Fruit fly (Drosophila melanogaster) whole organism, larva: Measurements from ENCODE around the gene His3.3A.

ENCODE experiments used
- noc ChIP-seq: fragments of 200-800 bp; sonication (Bioruptor generic); optimal IDR thresholded peaks from 3 replicates; lab custom pipeline; 2019; ENCODE audit warnings: missing biosample characterization, mild to moderate bottlenecking, missing genetic modification characterization, moderate library complexity

The His3.3A gene

DNA sequence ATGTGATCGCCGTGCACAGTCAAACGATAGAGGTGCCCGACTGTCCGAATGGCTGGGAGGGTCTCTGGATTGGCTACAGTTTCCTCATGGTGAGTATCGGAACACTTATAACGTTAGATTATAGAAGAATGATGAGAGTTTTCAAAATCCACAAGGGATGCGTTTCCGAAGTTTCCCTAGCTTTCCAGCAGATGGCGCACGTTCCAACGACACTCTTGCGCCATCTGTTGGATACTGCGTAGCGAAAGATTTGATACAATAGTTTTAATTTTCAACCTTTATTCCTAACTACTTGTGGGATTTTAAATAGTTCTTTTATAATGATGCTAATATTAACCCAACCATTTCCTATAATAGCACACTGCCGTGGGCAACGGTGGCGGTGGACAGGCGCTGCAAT lies 18.7 kb upstream of the His3.3A start:
- no peak for TF ChIP-seq noc (tag; lab: Kevin White, UChicago)

DNA sequence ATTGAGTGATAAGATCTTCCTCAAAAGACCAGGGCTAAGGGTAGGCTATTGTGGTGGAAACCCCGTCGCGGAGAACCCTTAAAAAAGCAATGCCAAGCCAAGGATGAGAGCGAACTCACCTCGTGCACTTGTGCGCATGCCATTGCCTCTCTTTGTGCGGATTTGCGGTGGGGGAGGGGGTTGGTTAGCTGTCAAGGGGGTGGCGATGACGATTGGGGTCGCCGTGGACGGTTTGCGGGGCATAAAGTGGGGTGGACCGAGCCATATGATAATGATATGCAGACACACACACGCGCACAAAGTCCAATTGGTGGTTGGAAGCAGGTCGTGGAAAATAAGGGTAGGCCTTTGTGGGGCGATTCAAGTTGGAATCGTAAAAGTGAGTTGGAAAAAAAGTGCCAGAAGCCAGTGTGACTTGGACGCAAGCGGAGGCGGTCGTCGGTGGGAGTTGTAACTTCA lies 17.4 kb upstream of the His3.3A start, which contains the start of the genes CG14042 and SP555:
Gene CG14042 (plus strand): TSS at position 308 of the 459 bp plus-strand sequence.
Gene SP555 (plus strand): TSS at position 308 of the 459 bp plus-strand sequence.
- TF ChIP-seq noc (tag; lab: Kevin White, UChicago): no peak

DNA sequence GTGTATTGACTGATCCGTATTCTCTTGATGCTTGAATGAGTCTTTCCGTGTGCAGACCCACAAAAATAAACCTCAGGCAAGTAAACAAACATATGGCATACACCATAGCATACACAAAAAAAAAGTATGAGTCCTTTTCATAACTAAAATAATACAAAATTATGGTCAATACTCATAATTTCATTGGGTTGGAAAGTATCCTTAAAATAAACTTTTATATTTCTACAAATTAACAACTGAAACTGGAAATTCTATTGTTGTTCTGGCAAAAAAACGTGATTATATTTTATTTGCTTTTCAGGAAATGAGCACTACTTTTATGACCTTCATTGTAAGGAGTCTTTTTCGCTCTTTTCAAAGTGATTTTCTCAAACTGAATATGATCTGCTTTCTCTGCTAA lies 12.8 kb upstream of the His3.3A start:
- peak; percentile 61 for TF ChIP-seq noc (tag; lab: Kevin White, UChicago)

DNA sequence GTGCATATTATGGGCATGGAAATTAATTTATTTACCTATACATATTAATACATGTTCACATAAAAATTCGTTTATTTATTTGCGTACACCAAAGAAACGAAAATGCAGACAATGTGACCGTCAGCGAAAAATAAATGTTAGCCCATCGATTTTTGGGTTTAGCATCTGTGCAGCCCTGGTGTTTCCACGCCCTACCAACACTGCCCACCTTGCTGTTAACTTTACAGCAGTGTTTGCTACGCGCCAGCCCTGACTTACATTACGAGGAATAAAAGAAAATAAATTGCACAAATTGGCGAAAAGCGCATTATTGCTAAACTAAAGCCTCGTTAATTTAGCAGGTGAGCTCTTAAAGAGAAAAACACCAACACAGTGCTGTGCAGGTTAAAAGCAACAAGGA lies 11.8 kb upstream of the His3.3A start, which contains the start of the genes CG33995, CG44000 and CG44001:
Gene CG33995 (plus strand): TSS at position 228 of the 400 bp plus-strand sequence.
Gene CG44000 (plus strand): TSS at position 228 of the 400 bp plus-strand sequence.
Gene CG44001 (plus strand): TSS at position 228 of the 400 bp plus-strand sequence.
- peak; percentile 12 for TF ChIP-seq noc (tag; lab: Kevin White, UChicago)

dm6 chr2L:5043495-5044146 lies 11.2 kb upstream of the His3.3A start:
- peak; percentile 37 for TF ChIP-seq noc (tag; lab: Kevin White, UChicago)

- TF ChIP-seq noc (tag; lab: Kevin White, UChicago): peak; percentile 8
Observed at dm6 chr2L:5044361-5044891, 10.4 kb upstream of the His3.3A start, which contains the start of gene CG31650. CG31650 (minus strand) TSS chr2L:5044712.

DNA sequence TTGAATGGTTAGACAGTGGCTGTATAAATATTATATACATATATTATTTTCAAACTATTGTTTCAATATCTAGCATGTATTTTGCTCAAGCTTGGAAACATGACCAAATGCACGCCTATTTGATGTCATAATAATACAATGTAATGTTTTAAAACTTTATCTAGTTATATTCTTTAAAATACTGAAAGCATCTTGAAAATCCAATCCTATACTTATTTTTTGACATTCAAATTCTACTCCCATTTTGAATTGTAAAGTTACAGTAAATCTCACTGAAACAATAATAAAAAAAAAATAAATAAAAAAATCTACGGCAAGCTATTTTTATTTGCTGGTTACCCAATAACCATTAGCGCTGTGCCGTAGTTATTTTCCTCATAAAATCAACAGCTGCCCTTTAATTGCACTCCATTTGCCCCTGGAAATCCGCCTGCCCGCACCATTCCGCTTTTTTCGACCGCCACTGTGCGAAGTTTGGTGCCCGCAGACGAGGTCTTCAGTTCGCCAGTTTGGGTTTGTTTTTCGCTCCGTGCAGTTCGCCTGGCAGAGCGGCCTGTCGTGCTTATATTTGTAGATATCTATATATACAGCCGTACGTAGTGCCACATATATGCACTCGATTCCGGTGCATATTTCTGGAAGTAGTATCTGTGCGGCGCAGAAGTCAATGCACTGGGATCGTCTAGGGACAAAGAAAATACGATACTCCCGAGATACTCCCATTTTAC lies 9.8 kb upstream of the His3.3A start:
- no peak for TF ChIP-seq noc (tag; lab: Kevin White, UChicago)

dm6 chr2L:5046261-5046660 lies 8.6 kb upstream of the His3.3A start:
- no peak for TF ChIP-seq noc (tag; lab: Kevin White, UChicago)

DNA sequence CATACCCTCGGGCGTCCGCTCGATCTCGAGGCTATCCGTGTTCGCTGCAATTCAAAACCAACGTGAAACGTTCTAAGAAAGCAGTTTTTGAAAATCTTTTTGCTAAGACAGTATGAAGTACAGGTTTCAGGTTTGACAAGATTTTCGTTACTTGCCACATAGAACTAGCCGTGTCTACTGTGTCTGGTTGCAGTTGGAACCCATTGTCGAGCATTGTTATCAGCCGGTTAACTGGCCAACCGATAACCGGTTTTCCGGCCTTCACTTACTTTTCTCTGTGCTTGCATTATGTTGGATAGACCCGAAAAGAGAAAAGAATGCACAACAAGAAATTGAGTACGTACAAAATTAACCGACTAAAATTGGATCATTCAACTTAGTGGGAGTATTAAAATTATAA lies 4.9 kb upstream of the His3.3A start:
- TF ChIP-seq noc (tag; lab: Kevin White, UChicago): no peak

DNA sequence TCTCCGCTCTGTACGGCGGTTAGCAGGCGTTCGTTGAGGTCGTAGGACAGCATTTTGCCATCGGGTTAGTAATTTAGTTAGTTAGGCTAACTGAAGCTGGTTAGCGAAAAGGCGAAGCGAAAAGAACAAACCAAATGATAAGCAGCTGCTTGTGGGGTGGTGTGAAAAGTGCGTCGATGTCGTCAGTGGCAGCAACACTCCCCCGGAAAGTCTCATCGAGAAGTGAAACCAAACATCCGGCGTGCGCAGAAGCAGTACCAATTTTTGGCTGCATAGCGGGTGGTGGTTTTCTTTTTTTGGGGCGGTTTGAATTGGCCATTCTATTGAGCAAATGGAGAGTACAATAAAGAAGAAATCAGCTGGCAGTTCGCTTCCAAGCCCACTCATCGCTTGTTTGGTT lies 4.0 kb upstream of the His3.3A start, which contains the start of gene CG9121:
Gene CG9121 (minus strand): TSS at position 238 of the 400 bp plus-strand sequence.
- no peak for TF ChIP-seq noc (tag; lab: Kevin White, UChicago)

DNA sequence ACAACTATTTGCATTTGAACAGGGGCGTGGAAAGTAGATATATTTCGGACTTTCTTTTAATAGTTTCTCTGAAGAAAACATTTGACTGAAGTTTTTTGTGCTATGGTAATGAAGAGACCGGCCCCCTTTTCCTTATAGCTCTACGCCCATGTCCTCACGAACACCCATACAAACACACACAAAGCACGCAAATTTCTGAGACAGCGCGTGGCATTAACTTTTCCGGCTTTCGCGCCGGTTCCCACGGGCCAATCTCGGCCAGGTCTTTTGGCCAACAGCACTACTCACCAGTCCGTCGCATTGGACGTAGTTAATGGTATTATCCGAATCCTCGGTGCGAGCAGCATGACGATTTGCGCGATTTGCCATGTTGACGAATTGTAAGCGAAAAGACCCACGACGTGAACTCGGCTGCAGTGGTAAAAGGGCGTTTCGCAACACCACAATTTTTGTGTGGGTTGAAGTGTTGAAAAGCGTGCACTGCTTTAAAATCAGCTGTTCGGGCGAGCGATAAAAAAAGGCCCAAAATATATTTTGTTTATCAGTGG lies 2.4 kb upstream of the His3.3A start, which contains the start of gene senju:
Gene senju (plus strand): TSS at position 477 of the 548 bp plus-strand sequence.
- TF ChIP-seq noc (tag; lab: Kevin White, UChicago): peak; percentile 85

dm6 chr2L:5052994-5053393 lies 1.9 kb upstream of the His3.3A start, which contains the start of gene eIF3h:
eIF3h (minus strand) TSS chr2L:5053094.
- no peak for TF ChIP-seq noc (tag; lab: Kevin White, UChicago)

dm6 chr2L:5055528-5055927 lies 670 bp downstream of the His3.3A start:
- no peak for TF ChIP-seq noc (tag; lab: Kevin White, UChicago)

DNA sequence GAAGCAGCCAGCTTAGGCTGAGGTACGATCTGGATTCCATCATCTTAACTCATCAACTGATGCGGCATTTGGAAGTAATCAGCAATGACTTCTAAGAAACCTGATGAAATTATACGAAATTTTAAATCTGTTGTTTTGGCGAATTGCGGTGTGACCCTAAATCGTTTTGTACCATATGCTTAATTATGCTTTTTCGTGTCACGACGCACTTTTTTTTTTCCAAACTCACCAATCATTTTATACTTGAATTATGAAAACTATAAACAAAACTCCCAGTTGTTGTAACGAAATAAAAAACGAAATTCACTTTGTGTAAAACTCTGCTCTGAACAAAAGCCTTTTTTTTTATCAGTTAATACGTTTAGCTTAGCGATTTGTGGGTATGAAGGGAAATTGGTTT lies 3.2 kb downstream of the His3.3A start, which contains the start of gene Nepl3:
Gene Nepl3 (minus strand): TSS at position 155 of the 400 bp plus-strand sequence.
- no peak for TF ChIP-seq noc (tag; lab: Kevin White, UChicago)

DNA sequence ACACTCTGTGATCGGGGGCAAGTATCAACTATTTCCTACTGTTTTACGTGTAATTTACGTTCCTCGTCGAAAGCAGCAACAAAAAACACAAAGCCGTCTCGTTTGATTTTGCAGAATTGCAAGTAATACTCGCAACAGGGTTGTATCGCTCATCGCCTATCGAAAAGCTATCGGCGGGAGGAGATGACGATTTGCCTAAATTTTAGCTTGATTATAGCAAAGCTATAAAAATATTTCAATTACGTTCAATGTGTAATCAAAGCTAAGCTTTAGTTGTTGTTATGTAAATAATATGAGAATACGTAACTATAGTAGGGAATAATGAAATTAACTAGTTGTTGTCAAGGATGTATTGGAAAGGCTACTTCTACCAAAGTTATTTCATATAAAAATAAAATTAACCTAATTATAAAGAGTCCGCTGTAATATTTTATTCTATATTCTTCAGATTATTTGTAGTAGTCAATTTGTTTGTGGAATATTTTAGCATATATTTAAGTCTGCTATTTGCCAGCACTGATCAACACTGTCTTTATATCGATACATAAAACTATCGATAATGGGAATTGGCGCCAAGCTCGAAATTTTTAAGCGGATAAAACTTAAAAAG lies 4.9 kb downstream of the His3.3A start, which contains the start of gene Rpn11:
Gene Rpn11 (minus strand): TSS at position 146 of the 610 bp plus-strand sequence.
- TF ChIP-seq noc (tag; lab: Kevin White, UChicago): peak; percentile 63
